Fruit fly (Drosophila melanogaster) S2 (cell line): ENCODE data around the gene CG6766.

ENCODE experiments used
- CG8478 ChIP-seq: fragments of >200 bp; optimal IDR thresholded peaks from 2 replicates; lab custom pipeline; 2018
- CTCF ChIP-seq, 2 experiments: fragments of >200 bp; optimal IDR thresholded peaks; 2 replicates each; lab custom pipeline; 2018

- TF ChIP-seq CG8478 (lab: Kevin White, UChicago) (no peak), CTCF (optimal IDR thresholded peaks at IDR 0.05; lab: Kevin White, UChicago) (no peak)
Measured at dm6 chr2L:12046856-12047230, 6.4 kb upstream of the CG6766 start.
